Worm (Caenorhabditis elegans) whole organism, L3 larva: ENCODE data around the gene pals-33.

Experiments
- aly-2 ChIP-seq: fragments of 150-350 bp; optimal IDR thresholded peaks from 2 replicates; lab custom pipeline; 2014; ENCODE audit warnings: missing biosample characterization, missing genetic modification characterization
- ceh-28 ChIP-seq: fragments of 150-350 bp; optimal IDR thresholded peaks from 2 replicates; lab custom pipeline; 2014; ENCODE audit warnings: missing biosample characterization, missing genetic modification reagents, missing genetic modification characterization
- fos-1 ChIP-seq: fragments of 150-350 bp; optimal IDR thresholded peaks from 2 replicates; lab custom pipeline; 2014; ENCODE audit warnings: missing biosample characterization, missing genetic modification characterization
- hmg-11 ChIP-seq: sonication (generic microtip); optimal IDR thresholded peaks from 2 replicates; lab custom pipeline; 2016; ENCODE audit warnings: missing genetic modification characterization, missing compliant biosample characterization
- nhr-237 ChIP-seq: fragments of 150-350 bp; optimal IDR thresholded peaks from 2 replicates; lab custom pipeline; 2014; ENCODE audit warnings: missing biosample characterization, missing genetic modification characterization
- nhr-43 ChIP-seq: sonication (generic microtip); optimal IDR thresholded peaks from 2 replicates; lab custom pipeline; 2016; ENCODE audit warnings: mild to moderate bottlenecking, missing genetic modification characterization, missing compliant biosample characterization; ENCODE audit not compliant: poor library complexity, severe bottlenecking
- nhr-76 ChIP-seq: fragments of 150-350 bp; sonication (generic microtip); optimal IDR thresholded peaks from 5 replicates; lab custom pipeline; 2014; ENCODE audit warnings: missing biosample characterization, missing genetic modification characterization
- snpc-4 ChIP-seq: fragments of 150-350 bp; optimal IDR thresholded peaks from 2 replicates; lab custom pipeline; 2014; ENCODE audit warnings: missing biosample characterization, missing genetic modification characterization
- unc-39 ChIP-seq: sonication (generic microtip); optimal IDR thresholded peaks from 4 replicates; lab custom pipeline; 2017; ENCODE audit warnings: missing biosample characterization, missing genetic modification characterization
- unc-62 ChIP-seq: fragments of 150-350 bp; sonication (generic microtip); optimal IDR thresholded peaks from 4 replicates; lab custom pipeline; 2014; ENCODE audit warnings: missing biosample characterization, missing genetic modification reagents, missing genetic modification characterization

ce11 chrV:3698497-3698896 lies 25.3 kb downstream of the pals-33 start:
- TF ChIP-seq nhr-237 (tag; lab: Kevin White, UChicago) (no peak), nhr-43 (tag; lab: Kevin White, UChicago) (no peak), nhr-76 (tag; lab: Kevin White, UChicago) (no peak), fos-1 (no peak), hmg-11 (tag; lab: Kevin White, UChicago) (no peak), ceh-28 (tag; lab: Kevin White, UChicago) (no peak), unc-62 (GFP tag; lab: Kevin White, UChicago) (no peak), unc-39 (tag; lab: Kevin White, UChicago) (no peak), aly-2 (tag; lab: Kevin White, UChicago) (no peak), snpc-4 (tag; lab: Kevin White, UChicago) (no peak)
